Fruit fly (Drosophila melanogaster): Measurements from ENCODE around the gene CG12814.

DNA sequence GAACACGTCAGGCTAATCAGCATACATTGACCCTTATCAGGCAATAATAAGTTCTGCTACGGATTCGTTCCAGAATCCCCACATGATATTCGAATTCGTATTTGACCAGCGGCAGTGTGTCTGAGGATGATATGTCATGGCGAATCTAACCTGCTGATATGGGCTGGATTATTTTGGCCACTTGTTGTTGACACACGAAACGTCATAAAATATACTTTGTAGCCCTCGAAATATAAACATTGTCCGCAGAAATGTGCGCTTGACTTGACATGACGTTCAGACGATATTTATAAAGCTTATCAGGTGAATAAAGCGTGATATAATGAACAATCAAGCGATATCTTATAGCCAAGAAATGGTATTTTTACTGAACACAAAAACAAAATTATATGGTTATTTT lies 23.1 kb downstream of the CG12814 start:
- no peak for TF ChIP-seq CG8478 (optimal IDR thresholded peaks at IDR 0.05)
- no peak for TF ChIP-seq CTCF (optimal IDR thresholded peaks at IDR 0.05)

All from S2 (cell line).